Worm (Caenorhabditis elegans) whole organism, L2 larva: ENCODE results near the gene F17C11.4.

Source experiments
- C34F6.9 ChIP-seq: fragments of 150-350 bp; optimal IDR thresholded peaks from 2 replicates; lab custom pipeline; 2014; ENCODE audit warnings: missing biosample characterization, missing genetic modification characterization
- F13H6.1 ChIP-seq: sonication (generic microtip); optimal IDR thresholded peaks from 2 replicates; lab custom pipeline; 2016; ENCODE audit warnings: missing genetic modification characterization, missing compliant biosample characterization
- Y55F3AM.14 ChIP-seq: fragments of 200-800 bp; sonication (Bioruptor generic); optimal IDR thresholded peaks from 2 replicates; lab custom pipeline; 2018; ENCODE audit warnings: mild to moderate bottlenecking, missing genetic modification characterization, missing compliant biosample characterization
- aly-2 ChIP-seq: fragments of 150-350 bp; optimal IDR thresholded peaks from 2 replicates; lab custom pipeline; 2014; ENCODE audit warnings: missing biosample characterization, missing genetic modification characterization
- ama-1 ChIP-seq: fragments of 150-350 bp; optimal IDR thresholded peaks from 2 replicates; lab custom pipeline; 2018; ENCODE audit warnings: inconsistent platforms
- ceh-16 ChIP-seq: fragments of 150-350 bp; optimal IDR thresholded peaks from 2 replicates; lab custom pipeline; 2014; ENCODE audit warnings: missing biosample characterization, missing genetic modification characterization
- crh-2 ChIP-seq: sonication (generic microtip); optimal IDR thresholded peaks from 2 replicates; lab custom pipeline; 2017; ENCODE audit warnings: missing biosample characterization, missing genetic modification characterization
- dmd-4 ChIP-seq: sonication (generic microtip); optimal IDR thresholded peaks from 2 replicates; lab custom pipeline; 2017; ENCODE audit warnings: missing biosample characterization, missing genetic modification characterization
- elt-1 ChIP-seq: fragments of 150-350 bp; optimal IDR thresholded peaks from 2 replicates; lab custom pipeline; 2014; ENCODE audit warnings: missing biosample characterization, missing genetic modification characterization
- fos-1 ChIP-seq: fragments of 150-350 bp; optimal IDR thresholded peaks from 2 replicates; lab custom pipeline; 2014; ENCODE audit warnings: missing biosample characterization, missing genetic modification characterization
- gmeb-1 ChIP-seq: fragments of 150-350 bp; optimal IDR thresholded peaks from 2 replicates; lab custom pipeline; 2014; ENCODE audit warnings: missing biosample characterization, missing genetic modification characterization
- lin-11 ChIP-seq: fragments of 150-350 bp; sonication (generic microtip); optimal IDR thresholded peaks from 2 replicates; lab custom pipeline; 2014; ENCODE audit warnings: missing biosample characterization, missing genetic modification characterization, inconsistent platforms, mixed read lengths
- lin-39 ChIP-seq: fragments of 150-350 bp; optimal IDR thresholded peaks from 2 replicates; lab custom pipeline; 2014; ENCODE audit warnings: missing biosample characterization, missing genetic modification reagents, missing genetic modification characterization
- lsy-2 ChIP-seq, 2 experiments: fragments of 150-350 bp in 1 of 2; sonication (generic microtip) in 1 of 2; optimal IDR thresholded peaks; 2 replicates each; lab custom pipeline; 2014 to 2017; ENCODE audit warnings: missing biosample characterization in 2 of 2, missing genetic modification characterization in 2 of 2
- mbf-1 ChIP-seq: sonication (generic microtip); optimal IDR thresholded peaks from 2 replicates; lab custom pipeline; 2017; ENCODE audit warnings: missing biosample characterization, missing genetic modification characterization
- mdl-1 ChIP-seq, 2 experiments: fragments of 150-350 bp in 1 of 2; sonication (generic microtip) in 1 of 2; optimal IDR thresholded peaks; 2 replicates each; lab custom pipeline; 2017; ENCODE audit warnings: missing biosample characterization in 2 of 2, missing genetic modification characterization in 2 of 2
- nhr-10 ChIP-seq: sonication (generic microtip); optimal IDR thresholded peaks from 2 replicates; lab custom pipeline; 2017; ENCODE audit warnings: missing biosample characterization, missing genetic modification characterization
- nhr-12 ChIP-seq: fragments of 150-350 bp; optimal IDR thresholded peaks from 2 replicates; lab custom pipeline; 2014; ENCODE audit warnings: missing biosample characterization, missing genetic modification characterization
- nhr-129 ChIP-seq: fragments of 150-350 bp; optimal IDR thresholded peaks from 2 replicates; lab custom pipeline; 2014; ENCODE audit warnings: missing biosample characterization, missing genetic modification characterization
- nhr-21 ChIP-seq: fragments of 150-350 bp; optimal IDR thresholded peaks from 2 replicates; lab custom pipeline; 2014; ENCODE audit warnings: missing biosample characterization, missing genetic modification characterization
- nhr-23 ChIP-seq: fragments of 150-350 bp; optimal IDR thresholded peaks from 2 replicates; lab custom pipeline; 2014; ENCODE audit warnings: missing biosample characterization, missing genetic modification reagents, missing genetic modification characterization
- nhr-237 ChIP-seq: fragments of 150-350 bp; optimal IDR thresholded peaks from 2 replicates; lab custom pipeline; 2014; ENCODE audit warnings: missing biosample characterization, missing genetic modification characterization
- nhr-6 ChIP-seq: fragments of 150-350 bp; optimal IDR thresholded peaks from 2 replicates; lab custom pipeline; 2014; ENCODE audit warnings: missing biosample characterization, missing genetic modification characterization
- nhr-77 ChIP-seq: fragments of 150-350 bp; optimal IDR thresholded peaks from 2 replicates; lab custom pipeline; 2014; ENCODE audit warnings: missing biosample characterization, missing genetic modification characterization
- peb-1 ChIP-seq: fragments of 150-350 bp; optimal IDR thresholded peaks from 2 replicates; lab custom pipeline; 2014; ENCODE audit warnings: missing biosample characterization, missing genetic modification characterization
- sem-4 ChIP-seq: fragments of 150-350 bp; optimal IDR thresholded peaks from 2 replicates; lab custom pipeline; 2014; ENCODE audit warnings: missing biosample characterization, missing genetic modification reagents, missing genetic modification characterization
- skn-1 ChIP-seq: sonication (generic microtip); optimal IDR thresholded peaks from 2 replicates; lab custom pipeline; 2017; ENCODE audit warnings: missing biosample characterization, missing genetic modification characterization
- sma-3 ChIP-seq: sonication (generic microtip); optimal IDR thresholded peaks from 2 replicates; lab custom pipeline; 2016; ENCODE audit warnings: missing genetic modification reagents, missing genetic modification characterization, missing compliant biosample characterization
- unc-39 ChIP-seq: fragments of 150-350 bp; optimal IDR thresholded peaks from 2 replicates; lab custom pipeline; 2014; ENCODE audit warnings: missing biosample characterization, missing genetic modification characterization
- unc-55 ChIP-seq: fragments of 150-350 bp; sonication (generic microtip); optimal IDR thresholded peaks from 3 replicates; lab custom pipeline; 2014; ENCODE audit warnings: missing biosample characterization, missing genetic modification reagents, missing genetic modification characterization
- unc-62 ChIP-seq: fragments of 150-350 bp; optimal IDR thresholded peaks from 2 replicates; lab custom pipeline; 2014; ENCODE audit warnings: missing biosample characterization, missing genetic modification reagents, missing genetic modification characterization
- zag-1 ChIP-seq: fragments of 150-350 bp; optimal IDR thresholded peaks from 2 replicates; lab custom pipeline; 2014; ENCODE audit warnings: missing biosample characterization, missing genetic modification characterization
- ztf-1 ChIP-seq: fragments of 200-800 bp; sonication (Bioruptor generic); conservative IDR thresholded peaks from 2 replicates; pipeline ENCODE4 v1.3.6; 2022; ENCODE audit warnings: missing genetic modification characterization, missing compliant biosample characterization
- ztf-11 ChIP-seq: sonication (generic microtip); optimal IDR thresholded peaks from 2 replicates; lab custom pipeline; 2017; ENCODE audit warnings: missing biosample characterization, missing genetic modification characterization
- ztf-4 ChIP-seq: fragments of 150-350 bp; optimal IDR thresholded peaks from 2 replicates; lab custom pipeline; 2014; ENCODE audit warnings: missing biosample characterization, missing genetic modification characterization

F17C11.4 gene

ce11 chrV:10902682-10903081 lies 49.0 kb upstream of the F17C11.4 start, which contains the start of gene F32D8.8:
Gene F32D8.8, minus strand, starts transcription at chrV:10902782.
- TF ChIP-seq lin-11 (tag; lab: Kevin White, UChicago) (no peak), unc-39 (no peak), unc-62 (GFP tag; lab: Kevin White, UChicago) (no peak), Y55F3AM.14 (no peak), ceh-16 (tag; lab: Kevin White, UChicago) (no peak), C34F6.9 (tag; lab: Kevin White, UChicago) (no peak), peb-1 (tag; lab: Kevin White, UChicago) (no peak)
- TF ChIP-seq, all 48 proteins: peak for 0

- no peak for TF ChIP-seq nhr-77 (tag; lab: Kevin White, UChicago)
- no peak for TF ChIP-seq mbf-1
- TF ChIP-seq Y55F3AM.14 = no peak
- no peak for TF ChIP-seq ztf-1
- TF ChIP-seq aly-2 (tag; lab: Kevin White, UChicago) = no peak
- no peak for TF ChIP-seq nhr-23 (tag; lab: Kevin White, UChicago)
- no peak for TF ChIP-seq nhr-237 (tag; lab: Kevin White, UChicago)
- no peak for TF ChIP-seq ztf-4 (tag; lab: Kevin White, UChicago)
- no peak for TF ChIP-seq gmeb-1 (tag; lab: Kevin White, UChicago)
- no peak for TF ChIP-seq sem-4 (tag; lab: Kevin White, UChicago)
These were observed 47.9 kb upstream of the F17C11.4 start, which contains the start of gene F32D8.15 for ce11 chrV:10903748-10904147. Gene F32D8.15, plus strand, starts transcription at chrV:10904048.

ce11 chrV:10904795-10905194 lies 46.9 kb upstream of the F17C11.4 start:
- TF ChIP-seq lsy-2 (tag; optimal IDR thresholded peaks at IDR 0.05; lab: Kevin White, UChicago) (peak in 1 of 2 experiments; percentile 31), C34F6.9 (tag; lab: Kevin White, UChicago) (peak; percentile 33), unc-55 (GFP tag; lab: Kevin White, UChicago) (peak; percentile 40), Y55F3AM.14 (peak; percentile 18), gmeb-1 (tag; lab: Kevin White, UChicago) (no peak), nhr-21 (tag; lab: Kevin White, UChicago) (no peak), crh-2 (tag; lab: Kevin White, UChicago) (peak; percentile 31), zag-1 (peak; percentile 41)

DNA sequence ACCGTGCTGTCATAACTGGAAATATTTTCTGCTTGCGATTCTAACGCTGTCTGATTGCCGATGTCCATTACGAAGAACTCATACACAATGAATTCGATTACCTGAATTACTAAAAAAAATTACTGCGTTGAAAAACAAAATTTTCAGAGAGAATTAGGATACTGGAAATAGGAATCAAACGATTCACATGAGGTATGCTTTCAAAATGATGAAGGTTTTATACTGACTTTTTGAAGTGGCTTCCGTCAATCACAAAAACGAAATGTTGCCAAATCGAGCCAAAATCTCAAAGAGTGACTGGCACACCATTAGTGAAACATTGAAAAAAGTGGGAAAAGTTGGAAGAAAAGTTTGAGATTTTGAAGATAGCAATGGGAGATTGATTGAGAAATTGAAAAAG lies 42.6 kb upstream of the F17C11.4 start, which contains the start of gene zzz-1:
Gene zzz-1, minus strand, starts transcription at position 101 of the 400 bp plus-strand sequence.
- TF ChIP-seq ama-1 (lab: Kevin White, UChicago) (no peak), lin-39 (tag; lab: Kevin White, UChicago) (no peak), nhr-77 (tag; lab: Kevin White, UChicago) (no peak), skn-1 (tag; lab: Kevin White, UChicago) (no peak), sma-3 (GFP tag; lab: Kevin White, UChicago) (no peak), mdl-1 (tag; optimal IDR thresholded peaks at IDR 0.05; lab: Kevin White, UChicago) (no peak), unc-62 (GFP tag; lab: Kevin White, UChicago) (no peak)

- TF ChIP-seq lin-11 (tag; lab: Kevin White, UChicago) (no peak), elt-1 (tag; lab: Kevin White, UChicago) (no peak), F13H6.1 (tag; lab: Kevin White, UChicago) (no peak), nhr-129 (no peak), unc-55 (GFP tag; lab: Kevin White, UChicago) (no peak), ztf-1 (no peak), dmd-4 (tag; lab: Kevin White, UChicago) (no peak), nhr-23 (tag; lab: Kevin White, UChicago) (no peak), zag-1 (no peak), ztf-11 (tag; lab: Kevin White, UChicago) (no peak), nhr-12 (tag; lab: Kevin White, UChicago) (no peak), nhr-10 (no peak), fos-1 (tag; lab: Kevin White, UChicago) (no peak), unc-62 (GFP tag; lab: Kevin White, UChicago) (no peak), nhr-237 (tag; lab: Kevin White, UChicago) (no peak), nhr-6 (no peak)
These were observed 41.7 kb upstream of the F17C11.4 start for ce11 chrV:10909959-10910358.
